Fruit fly (Drosophila melanogaster): ENCODE results near the gene 4E-T.

Gene 4E-T

DNA sequence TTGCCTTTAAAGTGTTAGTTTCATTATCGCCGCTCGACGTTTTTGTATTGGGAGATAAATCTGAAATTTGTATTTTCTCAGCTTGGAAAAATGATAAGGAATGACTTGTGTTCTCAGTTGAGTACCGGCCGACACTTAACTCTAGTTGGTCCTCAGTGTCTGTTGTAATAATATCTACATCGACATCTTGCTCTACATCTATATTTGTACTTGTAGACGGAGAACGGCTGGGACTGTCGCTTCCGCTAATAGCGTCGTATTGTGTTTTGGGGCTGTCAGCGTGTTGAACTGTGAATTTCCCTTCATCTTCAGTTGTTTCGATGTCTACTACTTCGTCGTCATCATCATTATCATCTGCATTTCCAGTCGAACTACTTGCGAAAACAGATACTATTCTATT, 5.5 kb upstream of the 4E-T start:
- TF ChIP-seq acj6 (GFP tag; optimal IDR thresholded peaks at IDR 0.05), result no peak
- TF ChIP-seq CG11902 (GFP tag; optimal IDR thresholded peaks at IDR 0.05), result no peak
- TF ChIP-seq CG10669 (GFP tag; optimal IDR thresholded peaks at IDR 0.05), result no peak
- TF ChIP-seq CG4318 (GFP tag; optimal IDR thresholded peaks at IDR 0.05), result no peak
- TF ChIP-seq net (GFP tag; optimal IDR thresholded peaks at IDR 0.05), result no peak
- no peak for TF ChIP-seq eg (GFP tag; IDR thresholded peaks at IDR 0.05)
- TF ChIP-seq cyc (GFP tag; optimal IDR thresholded peaks at IDR 0.05), result no peak
- no peak for TF ChIP-seq topi (GFP tag; optimal IDR thresholded peaks at IDR 0.05)
- TF ChIP-seq CG9139 (GFP tag; optimal IDR thresholded peaks at IDR 0.05), result no peak
- no peak for TF ChIP-seq vri (GFP tag; optimal IDR thresholded peaks at IDR 0.05)
- TF ChIP-seq pdm3 (GFP tag; optimal IDR thresholded peaks at IDR 0.05), result no peak
- TF ChIP-seq CG8119 (GFP tag; IDR thresholded peaks at IDR 0.05), result no peak
- TF ChIP-seq CG6163 (GFP tag; IDR thresholded peaks at IDR 0.05), result no peak
- no peak for TF ChIP-seq Eip93F (GFP tag; optimal IDR thresholded peaks at IDR 0.05)
- TF ChIP-seq achi (GFP tag; optimal IDR thresholded peaks at IDR 0.05), result no peak
- no peak for TF ChIP-seq CG11762 (GFP tag; optimal IDR thresholded peaks at IDR 0.05; ENCODE audit: insufficient read depth)

dm6 chr4:963193-963592, 5.0 kb upstream of the 4E-T start:
- no peak for TF ChIP-seq CG8319 (GFP tag; optimal IDR thresholded peaks at IDR 0.05)
- no peak for TF ChIP-seq CG16779 (tag; optimal IDR thresholded peaks at IDR 0.05)
- no peak for TF ChIP-seq CG10669 (GFP tag; optimal IDR thresholded peaks at IDR 0.05)
- no peak for TF ChIP-seq Sox102F (GFP tag; optimal IDR thresholded peaks at IDR 0.05)
- no peak for TF ChIP-seq CG7368 (GFP tag; optimal IDR thresholded peaks at IDR 0.05)
- TF ChIP-seq Hr4 (GFP tag; optimal IDR thresholded peaks at IDR 0.05), result no peak
- TF ChIP-seq svp (GFP tag), result no peak
- no peak for TF ChIP-seq CG3032 (tag; optimal IDR thresholded peaks at IDR 0.05)
- TF ChIP-seq CG6163 (GFP tag; IDR thresholded peaks at IDR 0.05), result no peak
- no peak for TF ChIP-seq Eip93F (GFP tag; optimal IDR thresholded peaks at IDR 0.05)
- TF ChIP-seq net (GFP tag; optimal IDR thresholded peaks at IDR 0.05), result no peak
- no peak for TF ChIP-seq Lpt (GFP tag; optimal IDR thresholded peaks at IDR 0.05)
- no peak for TF ChIP-seq CG11902 (GFP tag; optimal IDR thresholded peaks at IDR 0.05)
- TF ChIP-seq achi (GFP tag; optimal IDR thresholded peaks at IDR 0.05), result no peak

DNA sequence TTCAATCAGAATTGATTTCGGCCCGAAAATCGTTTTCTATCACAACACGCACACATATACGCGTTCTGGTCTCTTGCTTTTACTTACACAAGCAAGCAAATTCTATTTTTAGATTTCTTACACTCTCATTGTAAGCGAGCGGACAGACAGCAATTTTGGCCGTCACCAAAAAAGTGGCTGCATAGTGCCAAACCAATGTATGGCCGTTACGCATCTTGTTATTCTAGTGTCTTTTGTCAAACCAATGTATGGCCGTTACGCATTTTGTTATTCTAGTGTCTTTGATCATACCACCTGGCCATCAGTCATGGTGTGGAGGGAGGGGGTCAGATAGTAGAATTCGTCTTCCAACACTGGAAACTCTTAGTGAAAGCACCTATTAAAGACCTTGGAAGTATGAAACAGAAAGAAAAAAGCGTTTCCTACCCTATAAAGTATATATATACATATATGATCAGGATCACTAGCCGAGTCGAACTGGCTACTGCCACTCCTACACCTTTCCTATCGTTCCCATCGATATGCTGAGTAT, 2.9 kb upstream of the 4E-T start:
- TF ChIP-seq topi (GFP tag; optimal IDR thresholded peaks at IDR 0.05) (no peak), ss (GFP tag; optimal IDR thresholded peaks at IDR 0.05) (no peak), dac (GFP tag; optimal IDR thresholded peaks at IDR 0.05) (no peak), CG6163 (GFP tag; IDR thresholded peaks at IDR 0.05) (no peak), CG3032 (tag; optimal IDR thresholded peaks at IDR 0.05) (no peak), CG9139 (GFP tag; optimal IDR thresholded peaks at IDR 0.05) (no peak), CG32006 (GFP tag; optimal IDR thresholded peaks at IDR 0.05) (no peak), salr (GFP tag; optimal IDR thresholded peaks at IDR 0.05) (no peak), Blimp-1 (GFP tag; optimal IDR thresholded peaks at IDR 0.05) (no peak), Sox102F (GFP tag; optimal IDR thresholded peaks at IDR 0.05) (no peak), eg (GFP tag; IDR thresholded peaks at IDR 0.05) (no peak)

DNA sequence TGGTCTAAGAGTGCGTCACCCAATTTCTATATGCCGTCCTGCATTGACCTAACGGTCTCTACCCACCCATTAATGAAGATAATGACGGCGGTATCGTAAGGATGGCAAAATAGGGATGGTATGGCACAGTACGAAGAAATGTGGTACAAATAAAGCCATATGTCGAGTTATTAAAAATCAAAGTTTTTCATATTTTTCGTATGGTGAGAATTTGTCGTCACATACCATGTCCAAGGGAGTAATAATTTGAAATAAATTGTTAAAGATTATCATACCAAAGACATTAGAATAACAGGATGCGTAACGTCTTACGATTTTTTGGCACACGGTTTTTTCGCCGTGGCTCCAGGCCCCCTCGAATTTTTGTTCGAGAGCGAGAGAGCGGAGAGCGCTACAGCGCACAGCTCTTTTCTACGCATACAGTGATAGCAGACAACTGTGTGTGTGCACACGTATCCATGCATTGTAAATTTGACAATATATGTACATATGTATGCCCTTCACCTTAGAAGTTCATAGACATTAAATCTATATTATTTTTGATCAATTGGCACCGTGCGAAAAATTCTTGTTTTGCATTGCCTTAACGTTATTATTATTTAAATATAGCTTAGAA, 1.8 kb upstream of the 4E-T start:
- TF ChIP-seq Eip93F (GFP tag; optimal IDR thresholded peaks at IDR 0.05) (no peak), Smox (GFP tag; optimal IDR thresholded peaks at IDR 0.05) (no peak), fd85E (GFP tag; optimal IDR thresholded peaks at IDR 0.05) (no peak), Hr4 (GFP tag; optimal IDR thresholded peaks at IDR 0.05) (no peak), acj6 (GFP tag; optimal IDR thresholded peaks at IDR 0.05) (no peak), esn (GFP tag; optimal IDR thresholded peaks at IDR 0.05) (no peak), topi (GFP tag; optimal IDR thresholded peaks at IDR 0.05) (no peak), CG6792 (GFP tag; optimal IDR thresholded peaks at IDR 0.05) (no peak), Hr38 (GFP tag; optimal IDR thresholded peaks at IDR 0.05) (no peak), Sox14 (GFP tag; optimal IDR thresholded peaks at IDR 0.05) (no peak), CG11762 (GFP tag; optimal IDR thresholded peaks at IDR 0.05; ENCODE audit: insufficient read depth) (no peak), CG32006 (GFP tag; optimal IDR thresholded peaks at IDR 0.05) (no peak), CG11902 (GFP tag; optimal IDR thresholded peaks at IDR 0.05) (no peak), ss (GFP tag; optimal IDR thresholded peaks at IDR 0.05) (no peak)
